Fruit fly (Drosophila melanogaster) Kc167 (cell line): ENCODE results near the gene CG7509.

Experiments
- Myc ChIP-seq: fragments of >200 bp; optimal IDR thresholded peaks from 2 replicates; lab custom pipeline; 2017; ENCODE audit warnings: missing external identifiers
- h ChIP-seq: fragments of >200 bp; optimal IDR thresholded peaks from 3 replicates; lab custom pipeline; 2018; ENCODE audit warnings: missing external identifiers
- insv ChIP-seq: fragments of >200 bp; optimal IDR thresholded peaks from 3 replicates; lab custom pipeline; 2018; ENCODE audit warnings: missing external identifiers

dm6 chr3L:4776432-4776831, 28.6 kb downstream of the CG7509 start:
- TF ChIP-seq Myc (lab: Kevin White, UChicago) (no peak), insv (lab: Kevin White, UChicago) (no peak), h (lab: Kevin White, UChicago) (no peak)
